Fruit fly (Drosophila melanogaster) whole organism, embryonic: ENCODE measurements around the gene Spn88Eb.

Source experiments
- ATbp ChIP-seq: fragments of 200-800 bp; sonication (Bioruptor generic); optimal IDR thresholded peaks from 2 replicates; lab custom pipeline; 2017; ENCODE audit warnings: missing biosample characterization, mild to moderate bottlenecking, missing genetic modification characterization, missing genetic modification reagents
- Asciz ChIP-seq: fragments of 200-800 bp; sonication (Bioruptor generic); optimal IDR thresholded peaks from 2 replicates; lab custom pipeline; 2017; ENCODE audit warnings: missing biosample characterization, mild to moderate bottlenecking, missing genetic modification characterization, missing genetic modification reagents
- Bdp1 ChIP-seq: fragments of 200-800 bp; sonication (Bioruptor generic); optimal IDR thresholded peaks from 3 replicates; lab custom pipeline; 2016; ENCODE audit warnings: missing biosample characterization, missing genetic modification characterization
- CG11085 ChIP-seq: fragments of 200-800 bp; sonication (Bioruptor generic); IDR thresholded peaks from 2 replicates; pipeline ENCODE4 v1.3.6; 2022; ENCODE audit warnings: missing biosample characterization, missing genetic modification characterization
- CG11695 ChIP-seq: fragments of 200-800 bp; sonication (Bioruptor generic); IDR thresholded peaks from 3 replicates; pipeline ENCODE4 v1.3.6; 2022; ENCODE audit warnings: missing biosample characterization, missing genetic modification characterization
- CG12219 ChIP-seq: fragments of 200-800 bp; sonication (Bioruptor generic); optimal IDR thresholded peaks from 3 replicates; lab custom pipeline; 2018; ENCODE audit warnings: missing biosample characterization, mild to moderate bottlenecking, missing genetic modification characterization
- CG12769 ChIP-seq: fragments of 200-800 bp; sonication (Bioruptor generic); optimal IDR thresholded peaks from 2 replicates; lab custom pipeline; 2019; ENCODE audit warnings: missing biosample characterization, mild to moderate bottlenecking, missing genetic modification characterization, moderate library complexity
- CG17612 ChIP-seq: fragments of 200-800 bp; sonication (Bioruptor generic); IDR thresholded peaks from 2 replicates; pipeline ENCODE4 v1.3.6; 2022; ENCODE audit warnings: missing biosample characterization, missing genetic modification characterization
- CG1832 ChIP-seq: fragments of 200-800 bp; sonication (Bioruptor generic); optimal IDR thresholded peaks from 2 replicates; lab custom pipeline; 2017; ENCODE audit warnings: missing biosample characterization, mild to moderate bottlenecking, missing genetic modification characterization, inconsistent platforms
- CG2202 ChIP-seq: fragments of 200-800 bp; sonication (Bioruptor generic); optimal IDR thresholded peaks from 2 replicates; lab custom pipeline; 2018; ENCODE audit warnings: missing biosample characterization, mild to moderate bottlenecking, missing genetic modification characterization
- CG2875 ChIP-seq: fragments of 200-800 bp; sonication (Bioruptor generic); optimal IDR thresholded peaks from 2 replicates; lab custom pipeline; 2017; ENCODE audit warnings: missing biosample characterization, mild to moderate bottlenecking, missing genetic modification characterization, missing genetic modification reagents
- CG34376 ChIP-seq: fragments of 200-800 bp; sonication (Bioruptor generic); optimal IDR thresholded peaks from 2 replicates; lab custom pipeline; 2018; ENCODE audit warnings: missing biosample characterization, mild to moderate bottlenecking, missing genetic modification characterization
- CG5180 ChIP-seq: fragments of 200-800 bp; sonication (Bioruptor generic); optimal IDR thresholded peaks from 3 replicates; lab custom pipeline; 2017; ENCODE audit warnings: missing biosample characterization, missing genetic modification characterization, mild to moderate bottlenecking, moderate library complexity, missing genetic modification reagents
- CG6272 ChIP-seq: fragments of 200-800 bp; sonication (Bioruptor generic); IDR thresholded peaks from 2 replicates; pipeline ENCODE4 v1.3.6; 2022; ENCODE audit warnings: missing biosample characterization, missing genetic modification characterization
- CG8290 ChIP-seq, 3 experiments: fragments of 200-800 bp; sonication (Bioruptor generic); optimal IDR thresholded peaks; 2 replicates each; lab custom pipeline; 2016 to 2019; ENCODE audit warnings: missing biosample characterization in 3 of 3, missing genetic modification characterization in 3 of 3, mild to moderate bottlenecking in 2 of 3, moderate library complexity in 1 of 3
- CTCF ChIP-seq: fragments of 200-800 bp; sonication (Bioruptor generic); optimal IDR thresholded peaks from 2 replicates; lab custom pipeline; 2017; ENCODE audit warnings: missing biosample characterization, mild to moderate bottlenecking, missing genetic modification characterization, moderate library complexity
- Dref ChIP-seq: fragments of 200-800 bp; sonication (Bioruptor generic); IDR thresholded peaks from 2 replicates; pipeline ENCODE4 v1.3.6; 2022; ENCODE audit warnings: missing biosample characterization, missing genetic modification characterization
- E2f1 ChIP-seq: fragments of 200-800 bp; sonication (Bioruptor generic); IDR thresholded peaks from 2 replicates; pipeline ENCODE4 v1.3.6; 2022; ENCODE audit warnings: missing biosample characterization, missing genetic modification characterization
- HHEX ChIP-seq: fragments of 200-800 bp; sonication (Bioruptor generic); optimal IDR thresholded peaks from 3 replicates; lab custom pipeline; 2017; ENCODE audit warnings: missing biosample characterization, mild to moderate bottlenecking, missing genetic modification characterization, missing genetic modification reagents
- HmgD ChIP-seq: fragments of 200-800 bp; sonication (Bioruptor generic); optimal IDR thresholded peaks from 3 replicates; lab custom pipeline; 2016; ENCODE audit warnings: missing biosample characterization, missing genetic modification characterization
- Hr78 ChIP-seq, 2 experiments: fragments of 200-800 bp in 1 of 2; fragments of >200 bp in 1 of 2; sonication (Bioruptor generic) in 1 of 2; optimal IDR thresholded peaks; 2 replicates each; lab custom pipeline; 2017 to 2019; ENCODE audit warnings: missing biosample characterization in 2 of 2, missing genetic modification characterization in 2 of 2, mild to moderate bottlenecking in 1 of 2, moderate library complexity in 1 of 2
- Lim3 ChIP-seq: fragments of 200-800 bp; sonication (Bioruptor generic); IDR thresholded peaks from 2 replicates; pipeline ENCODE4 v1.3.6; 2022; ENCODE audit warnings: missing biosample characterization, missing genetic modification characterization
- MBD-R2 ChIP-seq: fragments of 200-800 bp; sonication (Bioruptor generic); IDR thresholded peaks from 2 replicates; pipeline ENCODE4 v1.3.6; 2022; ENCODE audit warnings: missing biosample characterization, missing genetic modification characterization
- MESR4 ChIP-seq: fragments of 200-800 bp; sonication (Bioruptor generic); optimal IDR thresholded peaks from 2 replicates; lab custom pipeline; 2018; ENCODE audit warnings: missing biosample characterization, mild to moderate bottlenecking, missing genetic modification characterization, moderate library complexity
- Mad ChIP-seq: fragments of 200-800 bp; sonication (Bioruptor generic); optimal IDR thresholded peaks from 2 replicates; lab custom pipeline; 2016; ENCODE audit warnings: missing biosample characterization, missing genetic modification characterization
- Meics ChIP-seq: fragments of 200-800 bp; sonication (Bioruptor generic); optimal IDR thresholded peaks from 2 replicates; lab custom pipeline; 2017; ENCODE audit warnings: missing biosample characterization, mild to moderate bottlenecking, missing genetic modification characterization
- Myb ChIP-seq: fragments of 200-800 bp; sonication (Bioruptor generic); optimal IDR thresholded peaks from 2 replicates; lab custom pipeline; 2016; ENCODE audit warnings: missing biosample characterization, missing genetic modification characterization
- Oaz ChIP-seq: fragments of 200-800 bp; sonication (Bioruptor generic); IDR thresholded peaks from 2 replicates; pipeline ENCODE4 v1.3.6; 2022; ENCODE audit warnings: missing biosample characterization, missing genetic modification characterization
- Oli ChIP-seq: fragments of 200-800 bp; sonication (Bioruptor generic); optimal IDR thresholded peaks from 2 replicates; lab custom pipeline; 2018; ENCODE audit warnings: missing biosample characterization, mild to moderate bottlenecking, missing genetic modification characterization, moderate library complexity
- Poxn ChIP-seq: fragments of 200-800 bp; sonication (Bioruptor generic); IDR thresholded peaks from 2 replicates; pipeline ENCODE4 v1.3.6; 2022; ENCODE audit warnings: missing biosample characterization, missing genetic modification characterization
- Ptx1 ChIP-seq: fragments of 200-800 bp; sonication (Bioruptor generic); IDR thresholded peaks from 2 replicates; pipeline ENCODE4 v1.3.6; 2022; ENCODE audit warnings: missing biosample characterization, missing genetic modification characterization
- Scr ChIP-seq: fragments of 200-800 bp; sonication (Bioruptor generic); IDR thresholded peaks from 2 replicates; pipeline ENCODE4 v1.3.6; 2022; ENCODE audit warnings: missing biosample characterization, missing genetic modification characterization; ENCODE audit not compliant: partially characterized antibody
- Sox100B ChIP-seq: fragments of 200-800 bp; sonication (Bioruptor generic); optimal IDR thresholded peaks from 3 replicates; lab custom pipeline; 2018; ENCODE audit warnings: missing biosample characterization, mild to moderate bottlenecking, missing genetic modification characterization
- cg ChIP-seq: fragments of 200-800 bp; sonication (Bioruptor generic); optimal IDR thresholded peaks from 3 replicates; lab custom pipeline; 2019; ENCODE audit warnings: missing biosample characterization, mild to moderate bottlenecking, missing genetic modification characterization, moderate library complexity
- danr ChIP-seq: fragments of 200-800 bp; sonication (Bioruptor generic); IDR thresholded peaks from 2 replicates; pipeline ENCODE4 v1.3.6; 2022; ENCODE audit warnings: missing biosample characterization, missing genetic modification characterization
- ftz-f1 ChIP-seq: fragments of 200-800 bp; sonication (Bioruptor generic); optimal IDR thresholded peaks from 2 replicates; lab custom pipeline; 2016; ENCODE audit warnings: missing biosample characterization, missing genetic modification characterization
- gce ChIP-seq: fragments of 200-800 bp; sonication (Bioruptor generic); IDR thresholded peaks from 3 replicates; pipeline ENCODE4 v1.3.6; 2022; ENCODE audit warnings: missing biosample characterization, missing genetic modification characterization
- gcm ChIP-seq: fragments of 200-800 bp; sonication (Bioruptor generic); optimal IDR thresholded peaks from 2 replicates; lab custom pipeline; 2019; ENCODE audit warnings: missing biosample characterization, mild to moderate bottlenecking, missing genetic modification characterization, moderate library complexity
- kay ChIP-seq: fragments of 200-800 bp; sonication (Bioruptor generic); optimal IDR thresholded peaks from 2 replicates; lab custom pipeline; 2016; ENCODE audit warnings: missing biosample characterization, missing genetic modification characterization
- knrl ChIP-seq: fragments of 200-800 bp; sonication (Bioruptor generic); IDR thresholded peaks from 3 replicates; pipeline ENCODE4 v1.3.6; 2022; ENCODE audit warnings: missing biosample characterization, missing genetic modification characterization; ENCODE audit not compliant: partially characterized antibody
- lola ChIP-seq, 3 experiments: fragments of >200 bp in 2 of 3; fragments of 200-800 bp in 1 of 3; sonication (Bioruptor generic) in 1 of 3; optimal IDR thresholded peaks; 2 replicates each; lab custom pipeline; 2017 to 2019; ENCODE audit warnings: missing biosample characterization in 3 of 3, missing genetic modification characterization in 3 of 3, mild to moderate bottlenecking in 1 of 3, moderate library complexity in 1 of 3
- maf-S ChIP-seq: fragments of 200-800 bp; sonication (Bioruptor generic); optimal IDR thresholded peaks from 2 replicates; lab custom pipeline; 2016; ENCODE audit warnings: missing biosample characterization, missing genetic modification characterization
- nmo ChIP-seq: fragments of 200-800 bp; sonication (Bioruptor generic); optimal IDR thresholded peaks from 2 replicates; lab custom pipeline; 2018; ENCODE audit warnings: missing biosample characterization, mild to moderate bottlenecking, missing genetic modification characterization, moderate library complexity
- odd ChIP-seq: fragments of 200-800 bp; sonication (Bioruptor generic); optimal IDR thresholded peaks from 2 replicates; lab custom pipeline; 2017; ENCODE audit warnings: missing biosample characterization, mild to moderate bottlenecking, missing genetic modification characterization
- pnt ChIP-seq: fragments of 200-800 bp; sonication (Bioruptor generic); optimal IDR thresholded peaks from 3 replicates; lab custom pipeline; 2016; ENCODE audit warnings: missing biosample characterization, missing genetic modification characterization
- repo ChIP-seq: fragments of 200-800 bp; sonication (Bioruptor generic); optimal IDR thresholded peaks from 2 replicates; lab custom pipeline; 2016; ENCODE audit warnings: missing biosample characterization, missing genetic modification characterization
- scrt ChIP-seq: fragments of 200-800 bp; sonication (Bioruptor generic); optimal IDR thresholded peaks from 2 replicates; lab custom pipeline; 2018; ENCODE audit warnings: missing biosample characterization, mild to moderate bottlenecking, missing genetic modification characterization, moderate library complexity
- tna ChIP-seq: fragments of 200-800 bp; sonication (Bioruptor generic); IDR thresholded peaks from 2 replicates; pipeline ENCODE4 v1.3.6; 2022; ENCODE audit warnings: missing biosample characterization, missing genetic modification characterization; ENCODE audit not compliant: partially characterized antibody
- zfh1 ChIP-seq: fragments of 200-800 bp; sonication (Bioruptor generic); IDR thresholded peaks from 3 replicates; pipeline ENCODE4 v1.3.6; 2022; ENCODE audit warnings: missing biosample characterization, missing genetic modification characterization

The Spn88Eb gene

DNA sequence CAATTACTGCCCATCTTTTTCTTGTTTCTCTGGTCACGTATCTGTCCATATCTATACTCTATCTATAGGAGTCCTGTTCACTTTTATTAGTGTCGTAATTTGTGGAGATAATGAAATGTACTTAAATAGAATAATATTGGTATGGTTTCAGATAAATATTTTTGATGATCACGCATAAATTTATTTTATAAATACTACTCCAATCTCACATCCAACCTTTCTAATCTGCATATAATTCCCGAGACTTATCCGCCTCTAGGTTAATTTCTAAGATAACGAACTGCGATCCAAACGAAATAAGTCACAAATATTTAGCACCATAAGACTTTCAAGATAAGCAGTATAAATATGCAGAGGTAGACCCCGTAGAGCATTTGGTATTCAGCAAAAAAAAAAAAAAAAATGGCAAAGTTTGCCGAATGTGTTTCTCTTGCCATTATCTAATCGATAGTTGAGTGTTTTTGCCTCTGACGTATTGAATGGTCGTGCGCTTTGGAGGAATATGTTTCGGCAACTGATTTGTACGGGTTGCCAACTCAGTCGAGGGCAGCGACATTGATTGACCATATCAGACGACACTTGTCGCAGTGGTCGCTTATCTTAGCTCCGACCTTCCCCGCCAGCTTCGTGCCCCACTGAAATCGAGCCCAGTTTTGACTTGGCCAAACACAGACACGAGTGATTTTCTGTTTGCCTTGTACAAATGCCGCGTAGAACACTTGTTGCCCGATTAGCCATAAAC lies 10.3 kb downstream of the Spn88Eb start (continued):
- no peak for TF ChIP-seq MESR4 (GFP tag; lab: Kevin White, UChicago)
- TF ChIP-seq E2f1 (GFP tag; lab: Robert Waterston, UW): no peak
- no peak for TF ChIP-seq CG11085 (GFP tag; lab: Robert Waterston, UW)
- TF ChIP-seq Scr (GFP tag; lab: Robert Waterston, UW): no peak
- TF ChIP-seq MBD-R2 (GFP tag; lab: Robert Waterston, UW): 0 out of 2 replicates have a peak, but pooled peaks have one; percentile 8
- TF ChIP-seq nmo (GFP tag; lab: Kevin White, UChicago): no peak
- no peak for TF ChIP-seq Ptx1 (GFP tag; lab: Robert Waterston, UW)
- TF ChIP-seq CG11695 (GFP tag; lab: Robert Waterston, UW): 0 out of 3 replicates have a peak, but pooled peaks have one; percentile 7
- TF ChIP-seq CG12769 (tag; lab: Kevin White, UChicago): no peak
- TF ChIP-seq Hr78 (GFP tag; optimal IDR thresholded peaks at IDR 0.05; lab: Kevin White, UChicago): peak in 1 of 2 experiments; percentile 17
- no peak for TF ChIP-seq Mad (GFP tag; lab: Kevin White, UChicago)
- no peak for TF ChIP-seq HHEX (GFP tag; lab: Kevin White, UChicago)
- no peak for TF ChIP-seq CG2875 (GFP tag; lab: Kevin White, UChicago)
- TF ChIP-seq lola (GFP tag; optimal IDR thresholded peaks at IDR 0.05; lab: Kevin White, UChicago): no peak
- no peak for TF ChIP-seq gcm (GFP tag; lab: Kevin White, UChicago)
- no peak for TF ChIP-seq Oaz (GFP tag; lab: Robert Waterston, UW)
- TF ChIP-seq Asciz (GFP tag; lab: Kevin White, UChicago): no peak
- no peak for TF ChIP-seq danr (GFP tag; lab: Robert Waterston, UW)
- TF ChIP-seq kay (GFP tag; lab: Kevin White, UChicago): no peak
- no peak for TF ChIP-seq Sox100B (GFP tag; lab: Kevin White, UChicago)
- no peak for TF ChIP-seq odd
- TF ChIP-seq CTCF: no peak
- TF ChIP-seq CG17612: no peak
- no peak for TF ChIP-seq Oli (tag; lab: Kevin White, UChicago)
- no peak for TF ChIP-seq ATbp (GFP tag; lab: Kevin White, UChicago)
- TF ChIP-seq Poxn: no peak
- TF ChIP-seq zfh1: no peak
- no peak for TF ChIP-seq Bdp1 (GFP tag; lab: Kevin White, UChicago)
- TF ChIP-seq maf-S (GFP tag; lab: Kevin White, UChicago): no peak
- no peak for TF ChIP-seq CG1832 (GFP tag; lab: Kevin White, UChicago)
- no peak for TF ChIP-seq Dref (GFP tag; lab: Robert Waterston, UW)
- no peak for TF ChIP-seq cg (GFP tag; lab: Kevin White, UChicago)
- TF ChIP-seq pnt (GFP tag; lab: Kevin White, UChicago): no peak
- TF ChIP-seq repo (GFP tag; lab: Kevin White, UChicago): no peak
- no peak for TF ChIP-seq CG2202 (tag; lab: Kevin White, UChicago)
- TF ChIP-seq scrt: no peak
- TF ChIP-seq Lim3 (GFP tag; lab: Robert Waterston, UW): no peak
- TF ChIP-seq tna (GFP tag; lab: Robert Waterston, UW): no peak
- no peak for TF ChIP-seq CG5180 (GFP tag; lab: Kevin White, UChicago)
- peak; percentile 65 for TF ChIP-seq CG34376 (GFP tag; lab: Kevin White, UChicago)
- TF ChIP-seq CG12219: no peak
- TF ChIP-seq Meics (GFP tag; lab: Kevin White, UChicago): no peak
- peak; percentile 62 for TF ChIP-seq ftz-f1 (GFP tag; lab: Kevin White, UChicago)
- no peak for TF ChIP-seq CG6272 (GFP tag; lab: Robert Waterston, UW)
- TF ChIP-seq CG8290 (GFP tag; optimal IDR thresholded peaks at IDR 0.05; lab: Kevin White, UChicago): no peak
- peak in 1 of 2 experiments; percentile 8 for TF ChIP-seq CG8290 (tag; optimal IDR thresholded peaks at IDR 0.05; lab: Kevin White, UChicago)
- no peak for TF ChIP-seq HmgD (GFP tag; lab: Kevin White, UChicago)
- no peak for TF ChIP-seq gce (GFP tag; lab: Robert Waterston, UW)
- TF ChIP-seq Myb (GFP tag; lab: Kevin White, UChicago): no peak
- no peak for TF ChIP-seq knrl (GFP tag; lab: Robert Waterston, UW)
